Fruit fly (Drosophila melanogaster) whole organism, embryonic: ENCODE results near the gene E2f2.

Experiments used
- Asciz ChIP-seq: fragments of 200-800 bp; sonication (Bioruptor generic); optimal IDR thresholded peaks from 2 replicates; lab custom pipeline; 2017; ENCODE audit warnings: missing biosample characterization, mild to moderate bottlenecking, missing genetic modification characterization, missing genetic modification reagents
- BtbVII ChIP-seq: fragments of 200-800 bp; sonication (Bioruptor generic); optimal IDR thresholded peaks from 3 replicates; lab custom pipeline; 2017; ENCODE audit warnings: missing biosample characterization, mild to moderate bottlenecking, missing genetic modification characterization
- CG10462 ChIP-seq: fragments of 200-800 bp; sonication (Bioruptor generic); optimal IDR thresholded peaks from 2 replicates; lab custom pipeline; 2016; ENCODE audit warnings: missing biosample characterization, missing genetic modification characterization
- CG10565 ChIP-seq: fragments of 200-800 bp; sonication (Bioruptor generic); optimal IDR thresholded peaks from 3 replicates; lab custom pipeline; 2016; ENCODE audit warnings: missing biosample characterization, mild to moderate bottlenecking, missing genetic modification characterization
- CG10654 ChIP-seq: fragments of 200-800 bp; sonication (Bioruptor generic); optimal IDR thresholded peaks from 2 replicates; lab custom pipeline; 2016; ENCODE audit warnings: missing biosample characterization, missing genetic modification characterization
- CG11560 ChIP-seq: fragments of 200-800 bp; sonication (Bioruptor generic); IDR thresholded peaks from 3 replicates; pipeline ENCODE4 v1.3.6; 2022; ENCODE audit warnings: missing biosample characterization, missing genetic modification characterization
- CG12155 ChIP-seq: fragments of 200-800 bp; sonication (Bioruptor generic); optimal IDR thresholded peaks from 3 replicates; lab custom pipeline; 2016; ENCODE audit warnings: missing biosample characterization, missing genetic modification characterization
- CG1233 ChIP-seq: fragments of 200-800 bp; sonication (Bioruptor generic); optimal IDR thresholded peaks from 4 replicates; lab custom pipeline; 2018; ENCODE audit warnings: missing biosample characterization, mild to moderate bottlenecking, missing genetic modification characterization
- CG13123 ChIP-seq: fragments of 200-800 bp; sonication (Bioruptor generic); optimal IDR thresholded peaks from 2 replicates; lab custom pipeline; 2016; ENCODE audit warnings: missing biosample characterization, missing genetic modification characterization
- CG13424 ChIP-seq: fragments of 200-800 bp; sonication (Bioruptor generic); optimal IDR thresholded peaks from 2 replicates; lab custom pipeline; 2019; ENCODE audit warnings: missing biosample characterization, mild to moderate bottlenecking, missing genetic modification characterization, moderate library complexity
- CG17328 ChIP-seq: fragments of 200-800 bp; sonication (Bioruptor generic); IDR thresholded peaks from 2 replicates; pipeline ENCODE4 v1.3.6; 2022; ENCODE audit warnings: missing biosample characterization, missing genetic modification characterization
- CG2129 ChIP-seq: fragments of 200-800 bp; sonication (Bioruptor generic); IDR thresholded peaks from 2 replicates; pipeline ENCODE4 v1.3.6; 2022; ENCODE audit warnings: missing biosample characterization, missing genetic modification characterization; ENCODE audit not compliant: partially characterized antibody
- CG30403 ChIP-seq: fragments of 200-800 bp; sonication (Bioruptor generic); optimal IDR thresholded peaks from 3 replicates; lab custom pipeline; 2016; ENCODE audit warnings: missing biosample characterization, missing genetic modification characterization
- CG34224 ChIP-seq: fragments of 200-800 bp; sonication (Bioruptor generic); IDR thresholded peaks from 3 replicates; pipeline ENCODE4 v1.3.6; 2022; ENCODE audit warnings: missing biosample characterization, missing genetic modification characterization; ENCODE audit not compliant: partially characterized antibody
- CG43689 ChIP-seq: fragments of 200-800 bp; sonication (Bioruptor generic); IDR thresholded peaks from 2 replicates; pipeline ENCODE4 v1.3.6; 2022; ENCODE audit warnings: missing biosample characterization, missing genetic modification characterization
- CG4820 ChIP-seq: fragments of 200-800 bp; sonication (Bioruptor generic); optimal IDR thresholded peaks from 3 replicates; lab custom pipeline; 2016; ENCODE audit warnings: missing biosample characterization, missing genetic modification characterization
- CG5180 ChIP-seq: fragments of 200-800 bp; sonication (Bioruptor generic); optimal IDR thresholded peaks from 3 replicates; lab custom pipeline; 2017; ENCODE audit warnings: missing biosample characterization, missing genetic modification characterization, mild to moderate bottlenecking, moderate library complexity, missing genetic modification reagents
- CG6765 ChIP-seq: fragments of 200-800 bp; sonication (Bioruptor generic); optimal IDR thresholded peaks from 3 replicates; lab custom pipeline; 2017; ENCODE audit warnings: missing biosample characterization, mild to moderate bottlenecking, missing genetic modification characterization
- CG7372 ChIP-seq: fragments of 200-800 bp; sonication (Bioruptor generic); IDR thresholded peaks from 2 replicates; pipeline ENCODE4 v1.3.6; 2022; ENCODE audit warnings: missing biosample characterization, missing genetic modification characterization
- CG8089 ChIP-seq: fragments of 200-800 bp; sonication (Bioruptor generic); optimal IDR thresholded peaks from 3 replicates; lab custom pipeline; 2016; ENCODE audit warnings: missing biosample characterization, missing genetic modification characterization
- Dad ChIP-seq: fragments of 200-800 bp; sonication (Bioruptor generic); optimal IDR thresholded peaks from 3 replicates; lab custom pipeline; 2016; ENCODE audit warnings: missing biosample characterization, missing genetic modification characterization
- Dek ChIP-seq: fragments of 200-800 bp; sonication (Bioruptor generic); optimal IDR thresholded peaks from 3 replicates; lab custom pipeline; 2019; ENCODE audit warnings: missing biosample characterization, mild to moderate bottlenecking, missing genetic modification characterization, moderate library complexity
- Doc2 ChIP-seq: fragments of 200-800 bp; sonication (Bioruptor generic); IDR thresholded peaks from 2 replicates; pipeline ENCODE4 v1.3.6; 2022; ENCODE audit warnings: missing biosample characterization, missing genetic modification characterization
- Dp ChIP-seq: fragments of 200-800 bp; sonication (Bioruptor generic); optimal IDR thresholded peaks from 2 replicates; lab custom pipeline; 2018; ENCODE audit warnings: missing biosample characterization, mild to moderate bottlenecking, missing genetic modification characterization, moderate library complexity
- Fer1 ChIP-seq: fragments of 200-800 bp; sonication (Bioruptor generic); optimal IDR thresholded peaks from 2 replicates; lab custom pipeline; 2017; ENCODE audit warnings: missing biosample characterization, mild to moderate bottlenecking, missing genetic modification characterization
- Gsc ChIP-seq: fragments of 200-800 bp; sonication (Bioruptor generic); IDR thresholded peaks from 2 replicates; pipeline ENCODE4 v1.3.6; 2022; ENCODE audit warnings: missing biosample characterization, missing genetic modification characterization
- HHEX ChIP-seq: fragments of 200-800 bp; sonication (Bioruptor generic); optimal IDR thresholded peaks from 3 replicates; lab custom pipeline; 2017; ENCODE audit warnings: missing biosample characterization, mild to moderate bottlenecking, missing genetic modification characterization, missing genetic modification reagents
- MBD-R2 ChIP-seq: fragments of 200-800 bp; sonication (Bioruptor generic); IDR thresholded peaks from 2 replicates; pipeline ENCODE4 v1.3.6; 2022; ENCODE audit warnings: missing biosample characterization, missing genetic modification characterization
- Neu2 ChIP-seq: fragments of 200-800 bp; sonication (Bioruptor generic); optimal IDR thresholded peaks from 3 replicates; lab custom pipeline; 2016; ENCODE audit warnings: missing biosample characterization, missing genetic modification characterization, borderline replicate concordance
- Poxn ChIP-seq: fragments of 200-800 bp; sonication (Bioruptor generic); IDR thresholded peaks from 2 replicates; pipeline ENCODE4 v1.3.6; 2022; ENCODE audit warnings: missing biosample characterization, missing genetic modification characterization
- Sry-β ChIP-seq: fragments of 200-800 bp; sonication (Bioruptor generic); optimal IDR thresholded peaks from 2 replicates; lab custom pipeline; 2018; ENCODE audit warnings: missing biosample characterization, mild to moderate bottlenecking, missing genetic modification characterization, moderate library complexity
- Tbp ChIP-seq: fragments of >200 bp; optimal IDR thresholded peaks from 2 replicates; lab custom pipeline; 2018; ENCODE audit warnings: missing biosample characterization, missing genetic modification characterization
- caup ChIP-seq: fragments of 200-800 bp; sonication (Bioruptor generic); optimal IDR thresholded peaks from 3 replicates; lab custom pipeline; 2017; ENCODE audit warnings: missing biosample characterization, mild to moderate bottlenecking, missing genetic modification characterization, moderate library complexity; ENCODE audit not compliant: severe bottlenecking
- chif ChIP-seq, 2 experiments: fragments of 200-800 bp; sonication (Bioruptor generic); optimal IDR thresholded peaks; 3 replicates each; lab custom pipeline; 2016; ENCODE audit warnings: missing biosample characterization in 2 of 2, missing genetic modification characterization in 2 of 2
- chn ChIP-seq: fragments of 200-800 bp; sonication (Bioruptor generic); optimal IDR thresholded peaks from 2 replicates; lab custom pipeline; 2016; ENCODE audit warnings: missing biosample characterization, missing genetic modification characterization
- crc ChIP-seq: fragments of 200-800 bp; sonication (Bioruptor generic); optimal IDR thresholded peaks from 2 replicates; lab custom pipeline; 2016; ENCODE audit warnings: missing biosample characterization, missing genetic modification characterization
- crp ChIP-seq, 2 experiments: fragments of 200-800 bp; sonication (Bioruptor generic); optimal IDR thresholded peaks; 2 replicates in 1 of 2; 3 replicates in 1 of 2; lab custom pipeline; 2017; ENCODE audit warnings: missing biosample characterization in 2 of 2, missing genetic modification characterization in 2 of 2, mild to moderate bottlenecking in 1 of 2, moderate library complexity in 1 of 2
- eve ChIP-seq, 2 experiments: fragments of >200 bp; optimal IDR thresholded peaks; 2 replicates each; lab custom pipeline; 2017; ENCODE audit warnings: missing biosample characterization in 2 of 2, missing genetic modification characterization in 2 of 2
- gsb-n ChIP-seq: fragments of 200-800 bp; sonication (Bioruptor generic); optimal IDR thresholded peaks from 3 replicates; lab custom pipeline; 2018; ENCODE audit warnings: missing biosample characterization, mild to moderate bottlenecking, missing genetic modification characterization
- lmd ChIP-seq: fragments of 200-800 bp; sonication (Bioruptor generic); IDR thresholded peaks from 2 replicates; pipeline ENCODE4 v1.3.6; 2022; ENCODE audit warnings: missing biosample characterization, missing genetic modification characterization
- nmo ChIP-seq: fragments of 200-800 bp; sonication (Bioruptor generic); optimal IDR thresholded peaks from 2 replicates; lab custom pipeline; 2018; ENCODE audit warnings: missing biosample characterization, mild to moderate bottlenecking, missing genetic modification characterization, moderate library complexity
- oc ChIP-seq: fragments of 200-800 bp; sonication (Bioruptor generic); optimal IDR thresholded peaks from 2 replicates; lab custom pipeline; 2018; ENCODE audit warnings: missing biosample characterization, mild to moderate bottlenecking, missing genetic modification characterization, moderate library complexity
- prd ChIP-seq, 3 experiments: fragments of >200 bp in 2 of 3; fragments of 200-800 bp in 1 of 3; sonication (Bioruptor generic) in 1 of 3; optimal IDR thresholded peaks in 2 of 3; IDR thresholded peaks in 1 of 3; 2 replicates in 2 of 3; 3 replicates in 1 of 3; pipeline versions ENCODE4 v1.3.6 to Lab custom; 2017 to 2022; ENCODE audit warnings: missing biosample characterization in 1 of 3, missing genetic modification characterization in 1 of 3
- psq ChIP-seq: fragments of 200-800 bp; sonication (Bioruptor generic); optimal IDR thresholded peaks from 2 replicates; lab custom pipeline; 2017; ENCODE audit warnings: missing biosample characterization, missing genetic modification characterization
- rib ChIP-seq: fragments of 200-800 bp; sonication (Bioruptor generic); IDR thresholded peaks from 2 replicates; pipeline ENCODE4 v1.3.6; 2022; ENCODE audit warnings: missing biosample characterization, missing genetic modification characterization
- ro ChIP-seq: fragments of 200-800 bp; sonication (Bioruptor generic); IDR thresholded peaks from 2 replicates; pipeline ENCODE4 v1.3.6; 2022; ENCODE audit warnings: missing biosample characterization, missing genetic modification characterization
- schlank ChIP-seq: fragments of 200-800 bp; sonication (Bioruptor generic); optimal IDR thresholded peaks from 2 replicates; lab custom pipeline; 2018; ENCODE audit warnings: missing biosample characterization, mild to moderate bottlenecking, missing genetic modification characterization
- sens ChIP-seq: fragments of 200-800 bp; sonication (Bioruptor generic); peaks from one replicate; lab custom pipeline; 2016; ENCODE audit warnings: missing biosample characterization, missing genetic modification characterization
- seq ChIP-seq: fragments of 200-800 bp; sonication (Bioruptor generic); IDR thresholded peaks from 2 replicates; pipeline ENCODE4 v1.3.6; 2022; ENCODE audit warnings: missing biosample characterization, missing genetic modification characterization
- wdn ChIP-seq: fragments of 200-800 bp; sonication (Bioruptor generic); IDR thresholded peaks from 2 replicates; pipeline ENCODE4 v1.3.6; 2022; ENCODE audit warnings: missing biosample characterization, missing genetic modification characterization

Gene E2f2

DNA sequence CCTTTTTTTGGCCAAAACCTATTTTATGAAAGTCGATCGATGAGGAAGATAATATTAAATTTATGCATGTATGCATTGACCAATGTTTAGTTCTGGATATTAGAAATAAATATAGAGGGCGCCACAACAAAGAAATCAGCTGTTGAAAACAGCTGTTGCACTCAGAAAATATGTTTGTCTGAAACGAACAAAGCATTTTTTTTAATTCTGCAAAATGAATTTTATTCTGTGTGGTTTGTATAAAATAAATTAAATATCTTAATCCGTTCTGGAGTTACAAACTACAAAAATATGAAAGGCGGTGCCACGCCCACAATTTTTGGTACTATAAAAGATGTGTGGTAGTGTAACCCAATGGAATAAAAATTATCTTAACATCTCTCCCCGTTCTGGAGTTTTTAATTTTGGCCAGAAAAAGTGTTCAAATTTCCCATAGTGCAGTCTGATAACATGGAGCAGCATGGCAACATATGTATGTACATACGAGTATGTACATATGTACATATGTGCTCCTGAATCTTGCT lies 47.7 kb downstream of the E2f2 start (continued):
- TF ChIP-seq CG2129 (GFP tag; lab: Robert Waterston, UW), result no peak
- TF ChIP-seq CG13424 (tag; lab: Kevin White, UChicago), result peak; percentile 67
- no peak for TF ChIP-seq crc (GFP tag; lab: Kevin White, UChicago)
- TF ChIP-seq chif (GFP tag; optimal IDR thresholded peaks at IDR 0.05; lab: Kevin White, UChicago), result peak; percentile 16 to 72
- TF ChIP-seq MBD-R2 (GFP tag; lab: Robert Waterston, UW), result peak; percentile 15; the same call in 1 of the 2 replicates
- peak; percentile 62 for TF ChIP-seq Dad (GFP tag; lab: Kevin White, UChicago)
- peak; percentile 74 for TF ChIP-seq chn
- TF ChIP-seq Asciz, result peak; percentile 28
- TF ChIP-seq sens (GFP tag; lab: Kevin White, UChicago), result peak; percentile 95
- TF ChIP-seq CG10462 (GFP tag; lab: Kevin White, UChicago), result peak; percentile 39
- TF ChIP-seq schlank (tag; lab: Kevin White, UChicago), result no peak
- TF ChIP-seq Doc2 (GFP tag; lab: Robert Waterston, UW), result no peak
- TF ChIP-seq prd (optimal IDR thresholded peaks at IDR 0.05; lab: Kevin White, UChicago), result no peak
- TF ChIP-seq prd (GFP tag; IDR thresholded peaks at IDR 0.05; lab: Robert Waterston, UW), result 0 out of 3 replicates have a peak, but pooled peaks have one; percentile 55
- peak; percentile 76 for TF ChIP-seq CG4820 (GFP tag; lab: Kevin White, UChicago)
- peak; percentile 23 for TF ChIP-seq Sry-β (GFP tag; lab: Kevin White, UChicago)
- no peak for TF ChIP-seq CG7372
- TF ChIP-seq CG1233 (GFP tag; lab: Kevin White, UChicago), result peak; percentile 34
- TF ChIP-seq crp (GFP tag; optimal IDR thresholded peaks at IDR 0.05; lab: Kevin White, UChicago), result peak; percentile 8 to 82
- TF ChIP-seq BtbVII (GFP tag; lab: Kevin White, UChicago), result no peak
- TF ChIP-seq CG43689, result no peak
- no peak for TF ChIP-seq Tbp (GFP tag; lab: Kevin White, UChicago)
- TF ChIP-seq CG34224 (GFP tag; lab: Robert Waterston, UW), result no peak
- peak in 1 of 2 experiments; percentile 44 for TF ChIP-seq eve (GFP tag; optimal IDR thresholded peaks at IDR 0.05; lab: Kevin White, UChicago)
- no peak for TF ChIP-seq Dek (tag; lab: Kevin White, UChicago)
- TF ChIP-seq CG12155 (GFP tag; lab: Kevin White, UChicago), result no peak
- no peak for TF ChIP-seq Fer1 (GFP tag; lab: Kevin White, UChicago)
- no peak for TF ChIP-seq CG10565 (GFP tag; lab: Kevin White, UChicago)
- no peak for TF ChIP-seq psq (GFP tag; lab: Kevin White, UChicago)
- peak; percentile 3 for TF ChIP-seq CG13123 (GFP tag; lab: Kevin White, UChicago)
- TF ChIP-seq Gsc, result no peak
- TF ChIP-seq seq (GFP tag; lab: Robert Waterston, UW), result peak; percentile 48; the same call in 1 of the 2 replicates
- no peak for TF ChIP-seq Neu2 (GFP tag; lab: Kevin White, UChicago)
- TF ChIP-seq gsb-n (tag; lab: Kevin White, UChicago), result peak; percentile 43
- peak; percentile 31 for TF ChIP-seq oc (tag; lab: Kevin White, UChicago)
- TF ChIP-seq CG8089 (GFP tag; lab: Kevin White, UChicago), result no peak
- TF ChIP-seq Poxn, result no peak
- TF ChIP-seq rib (GFP tag; lab: Robert Waterston, UW), result no peak
- no peak for TF ChIP-seq CG5180 (GFP tag; lab: Kevin White, UChicago)
- no peak for TF ChIP-seq wdn
- TF ChIP-seq nmo (GFP tag; lab: Kevin White, UChicago), result peak; percentile 85
- peak; percentile 61 for TF ChIP-seq lmd (GFP tag; lab: Robert Waterston, UW)
- no peak for TF ChIP-seq CG6765 (GFP tag; lab: Kevin White, UChicago)
- TF ChIP-seq CG17328 (GFP tag; lab: Robert Waterston, UW), result peak; percentile 43; the same call in 1 of the 2 replicates
- TF ChIP-seq ro (GFP tag; lab: Robert Waterston, UW), result no peak
- TF ChIP-seq caup (GFP tag; lab: Kevin White, UChicago), result no peak
- no peak for TF ChIP-seq Dp (GFP tag; lab: Kevin White, UChicago)
- peak; percentile 15 for TF ChIP-seq HHEX (GFP tag; lab: Kevin White, UChicago)
- peak; percentile 41 for TF ChIP-seq CG10654 (GFP tag; lab: Kevin White, UChicago)
- peak; percentile 66 for TF ChIP-seq CG30403 (GFP tag; lab: Kevin White, UChicago)
- TF ChIP-seq CG11560 (tag; lab: Robert Waterston, UW), result no peak
